Fruit fly (Drosophila melanogaster) whole organism, embryonic: ENCODE results near the gene CG15742.

Experiments used
- Antp ChIP-seq: fragments of 200-800 bp; sonication (Bioruptor generic); optimal IDR thresholded peaks from 3 replicates; lab custom pipeline; 2016; ENCODE audit warnings: missing biosample characterization, missing genetic modification characterization
- BEAF-32 ChIP-seq: fragments of 200-800 bp; sonication (Bioruptor generic); optimal IDR thresholded peaks from 3 replicates; lab custom pipeline; 2017; ENCODE audit warnings: missing biosample characterization, missing genetic modification characterization, mild to moderate bottlenecking, moderate library complexity, missing genetic modification reagents
- Blimp-1 ChIP-seq: fragments of 200-800 bp; sonication (Bioruptor generic); optimal IDR thresholded peaks from 3 replicates; lab custom pipeline; 2018; ENCODE audit warnings: missing biosample characterization, missing genetic modification characterization, mild to moderate bottlenecking, moderate library complexity, missing genetic modification reagents
- CG11696 ChIP-seq: fragments of 200-800 bp; sonication (Bioruptor generic); IDR thresholded peaks from 2 replicates; pipeline ENCODE4 v1.3.6; 2022; ENCODE audit warnings: missing biosample characterization, missing genetic modification characterization
- CG16779 ChIP-seq: fragments of 200-800 bp; sonication (Bioruptor generic); IDR thresholded peaks from 2 replicates; pipeline ENCODE4 v1.3.6; 2022; ENCODE audit warnings: missing biosample characterization, missing genetic modification characterization
- CG17328 ChIP-seq: fragments of 200-800 bp; sonication (Bioruptor generic); IDR thresholded peaks from 2 replicates; pipeline ENCODE4 v1.3.6; 2022; ENCODE audit warnings: missing biosample characterization, missing genetic modification characterization
- CG17829 ChIP-seq: fragments of 200-800 bp; optimal IDR thresholded peaks from 2 replicates; lab custom pipeline; 2019; ENCODE audit warnings: missing biosample characterization, mild to moderate bottlenecking, missing genetic modification characterization, moderate library complexity
- CG1832 ChIP-seq: fragments of 200-800 bp; sonication (Bioruptor generic); optimal IDR thresholded peaks from 2 replicates; lab custom pipeline; 2017; ENCODE audit warnings: missing biosample characterization, mild to moderate bottlenecking, missing genetic modification characterization, inconsistent platforms
- CG2116 ChIP-seq: fragments of 200-800 bp; sonication (Bioruptor generic); optimal IDR thresholded peaks from 3 replicates; lab custom pipeline; 2018; ENCODE audit warnings: missing biosample characterization, mild to moderate bottlenecking, missing genetic modification characterization
- CG2120 ChIP-seq: fragments of 200-800 bp; sonication (Bioruptor generic); optimal IDR thresholded peaks from 3 replicates; lab custom pipeline; 2016; ENCODE audit warnings: missing biosample characterization, missing genetic modification characterization
- CG2202 ChIP-seq: fragments of 200-800 bp; sonication (Bioruptor generic); optimal IDR thresholded peaks from 2 replicates; lab custom pipeline; 2018; ENCODE audit warnings: missing biosample characterization, mild to moderate bottlenecking, missing genetic modification characterization
- CG2875 ChIP-seq: fragments of 200-800 bp; sonication (Bioruptor generic); optimal IDR thresholded peaks from 2 replicates; lab custom pipeline; 2017; ENCODE audit warnings: missing biosample characterization, mild to moderate bottlenecking, missing genetic modification characterization, missing genetic modification reagents
- CG3163 ChIP-seq: fragments of 200-800 bp; sonication (Bioruptor generic); optimal IDR thresholded peaks from 3 replicates; lab custom pipeline; 2016; ENCODE audit warnings: missing biosample characterization, missing genetic modification characterization
- CG32772 ChIP-seq: fragments of 200-800 bp; sonication (Bioruptor generic); IDR thresholded peaks from 2 replicates; pipeline ENCODE4 v1.3.6; 2022; ENCODE audit warnings: missing biosample characterization, missing genetic modification characterization
- CG34224 ChIP-seq: fragments of 200-800 bp; sonication (Bioruptor generic); IDR thresholded peaks from 3 replicates; pipeline ENCODE4 v1.3.6; 2022; ENCODE audit warnings: missing biosample characterization, missing genetic modification characterization; ENCODE audit not compliant: partially characterized antibody
- CG5953 ChIP-seq: fragments of 200-800 bp; sonication (Bioruptor generic); IDR thresholded peaks from 2 replicates; pipeline ENCODE4 v1.3.6; 2022; ENCODE audit warnings: missing biosample characterization, missing genetic modification characterization
- CG7271 ChIP-seq: fragments of 200-800 bp; sonication (Bioruptor generic); optimal IDR thresholded peaks from 2 replicates; lab custom pipeline; 2018; ENCODE audit warnings: missing biosample characterization, mild to moderate bottlenecking, missing genetic modification characterization, moderate library complexity
- CG7987 ChIP-seq: fragments of 200-800 bp; sonication (Bioruptor generic); optimal IDR thresholded peaks from 2 replicates; lab custom pipeline; 2018; ENCODE audit warnings: missing biosample characterization, mild to moderate bottlenecking, missing genetic modification characterization, moderate library complexity
- CG8290 ChIP-seq, 3 experiments: fragments of 200-800 bp; sonication (Bioruptor generic); optimal IDR thresholded peaks; 2 replicates each; lab custom pipeline; 2016 to 2019; ENCODE audit warnings: missing biosample characterization in 3 of 3, missing genetic modification characterization in 3 of 3, mild to moderate bottlenecking in 2 of 3, moderate library complexity in 1 of 3
- CG8765 ChIP-seq: fragments of 200-800 bp; sonication (Bioruptor generic); IDR thresholded peaks from 2 replicates; pipeline ENCODE4 v1.3.6; 2022; ENCODE audit warnings: missing biosample characterization, missing genetic modification characterization
- CG8924 ChIP-seq: fragments of 200-800 bp; optimal IDR thresholded peaks from 3 replicates; lab custom pipeline; 2019; ENCODE audit warnings: missing biosample characterization, mild to moderate bottlenecking, missing genetic modification characterization, moderate library complexity
- Doc2 ChIP-seq: fragments of 200-800 bp; sonication (Bioruptor generic); IDR thresholded peaks from 2 replicates; pipeline ENCODE4 v1.3.6; 2022; ENCODE audit warnings: missing biosample characterization, missing genetic modification characterization
- GATAe ChIP-seq: fragments of 200-800 bp; sonication (Bioruptor generic); conservative IDR thresholded peaks from 2 replicates; pipeline ENCODE4 v1.3.6; 2022; ENCODE audit warnings: missing biosample characterization, missing genetic modification characterization
- MBD-R2 ChIP-seq: fragments of 200-800 bp; sonication (Bioruptor generic); IDR thresholded peaks from 2 replicates; pipeline ENCODE4 v1.3.6; 2022; ENCODE audit warnings: missing biosample characterization, missing genetic modification characterization
- Mad ChIP-seq: fragments of 200-800 bp; sonication (Bioruptor generic); optimal IDR thresholded peaks from 2 replicates; lab custom pipeline; 2016; ENCODE audit warnings: missing biosample characterization, missing genetic modification characterization
- NfI ChIP-seq: fragments of 200-800 bp; sonication (Bioruptor generic); optimal IDR thresholded peaks from 3 replicates; lab custom pipeline; 2018; ENCODE audit warnings: missing biosample characterization, mild to moderate bottlenecking, missing genetic modification characterization, moderate library complexity
- Ravus ChIP-seq: fragments of 200-800 bp; sonication (Bioruptor generic); IDR thresholded peaks from 2 replicates; pipeline ENCODE4 v1.3.6; 2022; ENCODE audit warnings: missing biosample characterization, missing genetic modification characterization
- Side ChIP-seq: fragments of 200-800 bp; sonication (Bioruptor generic); optimal IDR thresholded peaks from 2 replicates; lab custom pipeline; 2016; ENCODE audit warnings: missing biosample characterization, missing genetic modification characterization
- Six4 ChIP-seq: fragments of 200-800 bp; sonication (Bioruptor generic); optimal IDR thresholded peaks from 2 replicates; lab custom pipeline; 2016; ENCODE audit warnings: missing biosample characterization, missing genetic modification characterization
- Sox102F ChIP-seq: fragments of 200-800 bp; sonication (Bioruptor generic); optimal IDR thresholded peaks from 2 replicates; lab custom pipeline; 2018; ENCODE audit warnings: missing biosample characterization, mild to moderate bottlenecking, missing genetic modification characterization, moderate library complexity
- Spps ChIP-seq: fragments of 200-800 bp; sonication (Bioruptor generic); optimal IDR thresholded peaks from 2 replicates; lab custom pipeline; 2018; ENCODE audit warnings: missing biosample characterization, mild to moderate bottlenecking, missing genetic modification characterization
- Trl ChIP-seq, 3 experiments: fragments of >200 bp in 2 of 3; fragments of 200-800 bp in 1 of 3; sonication (Bioruptor generic) in 1 of 3; optimal IDR thresholded peaks; 2 replicates in 1 of 3; 3 replicates in 2 of 3; lab custom pipeline; 2016 to 2017; ENCODE audit warnings: missing biosample characterization in 1 of 3, missing genetic modification characterization in 1 of 3
- bowl ChIP-seq: fragments of 200-800 bp; sonication (Bioruptor generic); IDR thresholded peaks from 2 replicates; pipeline ENCODE4 v1.3.6; 2022; ENCODE audit warnings: missing biosample characterization, missing genetic modification characterization
- br ChIP-seq: fragments of >200 bp; optimal IDR thresholded peaks from 2 replicates; lab custom pipeline; 2017
- cas ChIP-seq: fragments of 200-800 bp; sonication (Bioruptor generic); IDR thresholded peaks from 2 replicates; pipeline ENCODE4 v1.3.6; 2022; ENCODE audit warnings: missing biosample characterization, missing genetic modification characterization
- crc ChIP-seq: fragments of 200-800 bp; sonication (Bioruptor generic); optimal IDR thresholded peaks from 2 replicates; lab custom pipeline; 2016; ENCODE audit warnings: missing biosample characterization, missing genetic modification characterization
- crol ChIP-seq: fragments of 200-800 bp; sonication (Bioruptor generic); IDR thresholded peaks from 2 replicates; pipeline ENCODE4 v1.3.6; 2022; ENCODE audit warnings: missing biosample characterization, missing genetic modification characterization
- eve ChIP-seq, 2 experiments: fragments of >200 bp; optimal IDR thresholded peaks; 2 replicates each; lab custom pipeline; 2017; ENCODE audit warnings: missing biosample characterization in 2 of 2, missing genetic modification characterization in 2 of 2
- eyg ChIP-seq: fragments of 200-800 bp; sonication (Bioruptor generic); optimal IDR thresholded peaks from 3 replicates; lab custom pipeline; 2016; ENCODE audit warnings: missing biosample characterization, missing genetic modification characterization
- fd102C ChIP-seq: fragments of 200-800 bp; sonication (Bioruptor generic); optimal IDR thresholded peaks from 2 replicates; lab custom pipeline; 2018; ENCODE audit warnings: missing biosample characterization, mild to moderate bottlenecking, missing genetic modification characterization, moderate library complexity
- knrl ChIP-seq: fragments of 200-800 bp; sonication (Bioruptor generic); IDR thresholded peaks from 3 replicates; pipeline ENCODE4 v1.3.6; 2022; ENCODE audit warnings: missing biosample characterization, missing genetic modification characterization; ENCODE audit not compliant: partially characterized antibody
- nom ChIP-seq: fragments of 200-800 bp; sonication (Bioruptor generic); optimal IDR thresholded peaks from 2 replicates; lab custom pipeline; 2017; ENCODE audit warnings: missing biosample characterization, missing genetic modification characterization, mild to moderate bottlenecking, moderate library complexity, missing genetic modification reagents
- oc ChIP-seq: fragments of 200-800 bp; sonication (Bioruptor generic); optimal IDR thresholded peaks from 2 replicates; lab custom pipeline; 2018; ENCODE audit warnings: missing biosample characterization, mild to moderate bottlenecking, missing genetic modification characterization, moderate library complexity
- onecut ChIP-seq: fragments of 200-800 bp; sonication (Bioruptor generic); IDR thresholded peaks from 2 replicates; pipeline ENCODE4 v1.3.6; 2022; ENCODE audit warnings: missing biosample characterization, missing genetic modification characterization
- psq ChIP-seq: fragments of 200-800 bp; sonication (Bioruptor generic); optimal IDR thresholded peaks from 2 replicates; lab custom pipeline; 2017; ENCODE audit warnings: missing biosample characterization, missing genetic modification characterization
- pzg ChIP-seq: fragments of 200-800 bp; sonication (Bioruptor generic); optimal IDR thresholded peaks from 3 replicates; lab custom pipeline; 2018; ENCODE audit warnings: missing biosample characterization, mild to moderate bottlenecking, missing genetic modification characterization, moderate library complexity
- salm ChIP-seq: fragments of 200-800 bp; sonication (Bioruptor generic); optimal IDR thresholded peaks from 2 replicates; lab custom pipeline; 2018; ENCODE audit warnings: missing biosample characterization, mild to moderate bottlenecking, missing genetic modification characterization
- scrt ChIP-seq: fragments of 200-800 bp; sonication (Bioruptor generic); optimal IDR thresholded peaks from 2 replicates; lab custom pipeline; 2018; ENCODE audit warnings: missing biosample characterization, mild to moderate bottlenecking, missing genetic modification characterization, moderate library complexity
- sim ChIP-seq: fragments of 200-800 bp; sonication (Bioruptor generic); IDR thresholded peaks from 2 replicates; pipeline ENCODE4 v1.3.6; 2022; ENCODE audit warnings: missing biosample characterization, missing genetic modification characterization

The CG15742 gene

DNA sequence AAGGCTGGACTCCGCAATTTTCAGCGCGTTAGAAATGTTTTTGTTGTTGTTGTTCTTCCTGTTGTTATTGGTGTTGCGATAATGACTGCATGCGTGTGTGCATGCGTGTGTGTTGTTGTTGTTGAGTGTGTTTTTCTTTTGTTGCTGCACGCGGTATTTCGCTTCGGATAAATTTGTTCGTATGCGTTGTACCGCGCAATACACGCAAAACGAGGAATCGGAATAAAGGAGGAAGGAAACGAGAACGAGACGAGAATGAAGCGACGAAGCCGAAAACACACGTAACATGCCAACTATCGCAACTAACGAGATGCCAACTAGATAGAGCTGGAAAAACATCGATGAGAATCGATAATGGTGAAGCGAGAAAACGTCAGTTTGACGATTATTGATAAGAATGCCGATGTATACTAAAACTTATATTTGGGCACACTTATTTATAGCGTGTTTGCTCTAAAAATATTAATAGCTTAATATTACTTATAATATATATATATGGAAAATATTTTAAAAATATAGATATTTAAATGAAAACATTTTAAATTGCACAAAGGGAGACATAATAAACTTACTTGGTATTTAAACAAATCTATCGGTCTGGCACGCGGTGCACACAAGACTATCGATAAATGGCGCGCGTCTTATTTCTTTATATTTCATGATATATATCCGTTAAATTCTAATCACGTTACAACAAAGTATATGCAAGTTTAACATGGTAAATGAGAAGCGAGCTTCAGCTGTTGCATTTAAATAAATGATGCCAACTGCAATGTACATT lies 46.7 kb downstream of the CG15742 start, which contains the start of gene sno (continued):
- TF ChIP-seq onecut (GFP tag; lab: Robert Waterston, UW) (0 out of 2 replicates have a peak, but pooled peaks have one; percentile 5), eyg (GFP tag; lab: Kevin White, UChicago) (no peak), eve (GFP tag; optimal IDR thresholded peaks at IDR 0.05; lab: Kevin White, UChicago) (no peak), CG11696 (no peak), scrt (GFP tag; lab: Kevin White, UChicago) (no peak), oc (tag; lab: Kevin White, UChicago) (no peak), NfI (GFP tag; lab: Kevin White, UChicago) (no peak), CG17829 (tag; lab: Kevin White, UChicago) (peak; percentile 22), Trl (optimal IDR thresholded peaks at IDR 0.05; lab: Kevin White, UChicago) (no peak), Trl (GFP tag; optimal IDR thresholded peaks at IDR 0.05; lab: Kevin White, UChicago) (no peak), Spps (no peak), GATAe (GFP tag; lab: Robert Waterston, UW) (no peak), Blimp-1 (GFP tag; lab: Kevin White, UChicago) (no peak), psq (GFP tag; lab: Kevin White, UChicago) (no peak), sim (no peak), salm (no peak), CG2875 (GFP tag; lab: Kevin White, UChicago) (no peak), CG7271 (tag; lab: Kevin White, UChicago) (no peak), br (lab: Kevin White, UChicago) (no peak), knrl (GFP tag; lab: Robert Waterston, UW) (peak; percentile 90), pzg (GFP tag; lab: Kevin White, UChicago) (peak; percentile 58), Six4 (GFP tag; lab: Kevin White, UChicago) (no peak), CG34224 (peak; percentile 54), CG3163 (GFP tag; lab: Kevin White, UChicago) (no peak), CG8765 (GFP tag; lab: Robert Waterston, UW) (no peak), CG17328 (GFP tag; lab: Robert Waterston, UW) (peak; percentile 10; the same call in 1 of the 2 replicates), CG32772 (GFP tag; lab: Robert Waterston, UW) (no peak), fd102C (no peak), Doc2 (no peak), Antp (GFP tag; lab: Kevin White, UChicago) (no peak), crol (GFP tag; lab: Robert Waterston, UW) (no peak), CG2116 (GFP tag; lab: Kevin White, UChicago) (no peak), CG7987 (GFP tag; lab: Kevin White, UChicago) (no peak), Mad (GFP tag; lab: Kevin White, UChicago) (no peak), bowl (no peak), CG8290 (GFP tag; optimal IDR thresholded peaks at IDR 0.05; lab: Kevin White, UChicago) (no peak), CG8290 (tag; optimal IDR thresholded peaks at IDR 0.05; lab: Kevin White, UChicago) (peak in 1 of 2 experiments; percentile 43), CG8924 (tag; lab: Kevin White, UChicago) (peak; percentile 30), BEAF-32 (GFP tag; lab: Kevin White, UChicago) (peak; percentile 78), nom (no peak), CG2120 (GFP tag; lab: Kevin White, UChicago) (no peak), crc (GFP tag; lab: Kevin White, UChicago) (no peak), Sox102F (no peak), cas (GFP tag; lab: Robert Waterston, UW) (no peak), MBD-R2 (GFP tag; lab: Robert Waterston, UW) (no peak), CG16779 (no peak), Ravus (GFP tag; lab: Robert Waterston, UW) (no peak), CG2202 (tag; lab: Kevin White, UChicago) (no peak), CG5953 (no peak), CG1832 (no peak), Side (GFP tag; lab: Kevin White, UChicago) (no peak)
